Worm (Caenorhabditis elegans) whole organism, late embryonic: Measurements from ENCODE around the gene srh-4.

Experiments used
- C08G9.2 ChIP-seq: sonication (generic microtip); optimal IDR thresholded peaks from 2 replicates; lab custom pipeline; 2016; ENCODE audit warnings: mild to moderate bottlenecking, missing genetic modification characterization, moderate library complexity, missing compliant biosample characterization
- Y22D7AL.16 ChIP-seq: sonication (generic microtip); optimal IDR thresholded peaks from 2 replicates; lab custom pipeline; 2016; ENCODE audit warnings: missing genetic modification characterization, missing compliant biosample characterization
- ama-1 ChIP-seq: fragments of 150-350 bp; optimal IDR thresholded peaks from 2 replicates; lab custom pipeline; 2014
- ceh-14 ChIP-seq: sonication (generic microtip); optimal IDR thresholded peaks from 2 replicates; lab custom pipeline; 2016; ENCODE audit warnings: missing genotype, missing genetic modification characterization, missing compliant biosample characterization
- ceh-19 ChIP-seq: fragments of 200-800 bp; sonication (Bioruptor generic); optimal IDR thresholded peaks from 2 replicates; lab custom pipeline; 2018; ENCODE audit warnings: mild to moderate bottlenecking, missing genetic modification characterization, missing compliant biosample characterization
- ceh-2 ChIP-seq: sonication (generic microtip); optimal IDR thresholded peaks from 2 replicates; lab custom pipeline; 2016; ENCODE audit warnings: missing genotype, missing genetic modification characterization, missing compliant biosample characterization
- ceh-31 ChIP-seq: sonication (generic microtip); optimal IDR thresholded peaks from 2 replicates; lab custom pipeline; 2016; ENCODE audit warnings: missing genetic modification characterization, missing compliant biosample characterization
- ceh-6 ChIP-seq: fragments of 200-800 bp; sonication (Bioruptor generic); optimal IDR thresholded peaks from 2 replicates; lab custom pipeline; 2018; ENCODE audit warnings: mild to moderate bottlenecking, missing genetic modification characterization, missing compliant biosample characterization
- che-1 ChIP-seq: sonication (generic microtip); optimal IDR thresholded peaks from 2 replicates; lab custom pipeline; 2016; ENCODE audit warnings: mild to moderate bottlenecking, missing genetic modification characterization, missing compliant biosample characterization
- dve-1 ChIP-seq: sonication (generic microtip); optimal IDR thresholded peaks from 2 replicates; lab custom pipeline; 2017; ENCODE audit warnings: antibody characterized with exemption, mild to moderate bottlenecking, missing genetic modification characterization, missing compliant biosample characterization
- elt-2 ChIP-seq: sonication (generic microtip); optimal IDR thresholded peaks from 2 replicates; lab custom pipeline; 2016; ENCODE audit warnings: missing genetic modification reagents, missing genetic modification characterization, missing compliant biosample characterization
- fax-1 ChIP-seq: sonication (generic microtip); optimal IDR thresholded peaks from 2 replicates; lab custom pipeline; 2016; ENCODE audit warnings: missing genotype, missing genetic modification characterization, missing compliant biosample characterization
- fkh-10 ChIP-seq: fragments of 150-350 bp; optimal IDR thresholded peaks from 2 replicates; lab custom pipeline; 2014; ENCODE audit warnings: missing biosample characterization, missing genetic modification reagents, missing genetic modification characterization
- hlh-13 ChIP-seq: fragments of 200-800 bp; sonication (Bioruptor generic); optimal IDR thresholded peaks from 2 replicates; lab custom pipeline; 2018; ENCODE audit warnings: mild to moderate bottlenecking, missing genetic modification characterization, missing compliant biosample characterization
- hlh-15 ChIP-seq: sonication (generic microtip); optimal IDR thresholded peaks from 2 replicates; lab custom pipeline; 2016; ENCODE audit warnings: missing genetic modification characterization, missing compliant biosample characterization
- hlh-6 ChIP-seq: sonication (generic microtip); optimal IDR thresholded peaks from 2 replicates; lab custom pipeline; 2016; ENCODE audit warnings: missing genotype, missing genetic modification characterization, missing compliant biosample characterization
- lin-11 ChIP-seq: fragments of 200-800 bp; sonication (Bioruptor generic); optimal IDR thresholded peaks from 2 replicates; lab custom pipeline; 2018; ENCODE audit warnings: mild to moderate bottlenecking, missing genetic modification characterization, missing compliant biosample characterization
- mec-3 ChIP-seq: sonication (generic microtip); optimal IDR thresholded peaks from 2 replicates; lab custom pipeline; 2016; ENCODE audit warnings: borderline replicate concordance, missing genetic modification characterization, missing compliant biosample characterization
- nfya-1 ChIP-seq: sonication (generic microtip); optimal IDR thresholded peaks from 2 replicates; lab custom pipeline; 2017; ENCODE audit warnings: missing genetic modification characterization, mild to moderate bottlenecking, missing compliant biosample characterization, antibody characterized with exemption, moderate library complexity
- nhr-11 ChIP-seq: fragments of 150-350 bp; optimal IDR thresholded peaks from 2 replicates; lab custom pipeline; 2014; ENCODE audit warnings: missing biosample characterization, missing genetic modification characterization
- nhr-232 ChIP-seq: sonication (generic microtip); optimal IDR thresholded peaks from 2 replicates; lab custom pipeline; 2016; ENCODE audit warnings: missing genetic modification characterization, missing compliant biosample characterization
- npax-4 ChIP-seq: sonication (generic microtip); optimal IDR thresholded peaks from 2 replicates; lab custom pipeline; 2016; ENCODE audit warnings: missing genetic modification characterization, missing compliant biosample characterization
- odd-2 ChIP-seq: sonication (generic microtip); optimal IDR thresholded peaks from 2 replicates; lab custom pipeline; 2017; ENCODE audit warnings: antibody characterized with exemption, mild to moderate bottlenecking, missing genetic modification characterization, missing compliant biosample characterization
- pat-9 ChIP-seq: fragments of 200-800 bp; sonication (Bioruptor generic); optimal IDR thresholded peaks from 2 replicates; lab custom pipeline; 2018; ENCODE audit warnings: mild to moderate bottlenecking, missing genetic modification characterization, moderate library complexity, missing compliant biosample characterization
- pha-2 ChIP-seq: sonication (generic microtip); optimal IDR thresholded peaks from 2 replicates; lab custom pipeline; 2017; ENCODE audit warnings: mild to moderate bottlenecking, missing genetic modification characterization, missing compliant biosample characterization
- pqm-1 ChIP-seq: sonication (generic microtip); optimal IDR thresholded peaks from 2 replicates; lab custom pipeline; 2016; ENCODE audit warnings: missing genetic modification characterization, missing compliant biosample characterization
- pros-1 ChIP-seq: fragments of 150-350 bp; optimal IDR thresholded peaks from 2 replicates; lab custom pipeline; 2014; ENCODE audit warnings: missing biosample characterization, missing genetic modification reagents, missing genetic modification characterization
- rnt-1 ChIP-seq: sonication (generic microtip); optimal IDR thresholded peaks from 2 replicates; lab custom pipeline; 2016; ENCODE audit warnings: missing genetic modification characterization, missing compliant biosample characterization
- sdc-2 ChIP-seq: sonication (generic microtip); optimal IDR thresholded peaks from 2 replicates; lab custom pipeline; 2016; ENCODE audit warnings: missing genotype, missing genetic modification characterization, missing compliant biosample characterization
- sox-2 ChIP-seq: fragments of 200-800 bp; sonication (Bioruptor generic); IDR thresholded peaks from 2 replicates; pipeline ENCODE4 v1.3.6; 2022; ENCODE audit warnings: missing genetic modification reagents, missing genetic modification characterization, missing compliant biosample characterization
- syd-9 ChIP-seq: sonication (generic microtip); optimal IDR thresholded peaks from 2 replicates; lab custom pipeline; 2016; ENCODE audit warnings: mild to moderate bottlenecking, missing genetic modification characterization, moderate library complexity, missing compliant biosample characterization
- ttx-3 ChIP-seq: sonication (generic microtip); optimal IDR thresholded peaks from 2 replicates; lab custom pipeline; 2016; ENCODE audit warnings: missing genetic modification reagents, missing genetic modification characterization, missing compliant biosample characterization
- unc-3 ChIP-seq, 2 experiments: fragments of 200-800 bp in 1 of 2; sonication (Bioruptor generic) in 1 of 2; sonication (generic microtip) in 1 of 2; conservative IDR thresholded peaks in 1 of 2; optimal IDR thresholded peaks in 1 of 2; 2 replicates each; pipeline versions ENCODE4 v1.3.6 to Lab custom; 2016 to 2022; ENCODE audit warnings: missing compliant biosample characterization in 2 of 2, missing genetic modification characterization in 2 of 2, missing genetic modification reagents in 1 of 2
- unc-42 ChIP-seq: sonication (generic microtip); optimal IDR thresholded peaks from 2 replicates; lab custom pipeline; 2016; ENCODE audit warnings: missing genotype, missing genetic modification characterization, missing compliant biosample characterization
- zip-5 ChIP-seq: sonication (generic microtip); optimal IDR thresholded peaks from 2 replicates; lab custom pipeline; 2016; ENCODE audit warnings: missing genetic modification characterization, missing compliant biosample characterization

The srh-4 gene

ce11 chrV:3969664-3970063 is 40.6 kb upstream of the srh-4 start:
- TF ChIP-seq pat-9 (tag; lab: Kevin White, UChicago) (no peak), nhr-11 (tag; lab: Kevin White, UChicago) (no peak), dve-1 (tag; lab: Kevin White, UChicago) (no peak), pros-1 (tag; lab: Kevin White, UChicago) (no peak), sox-2 (no peak), ceh-31 (tag; lab: Kevin White, UChicago) (no peak), hlh-15 (tag; lab: Kevin White, UChicago) (no peak), nhr-232 (tag; lab: Kevin White, UChicago) (no peak), ttx-3 (tag; lab: Kevin White, UChicago) (no peak), zip-5 (tag; lab: Kevin White, UChicago) (no peak), ama-1 (lab: Kevin White, UChicago) (no peak), hlh-13 (GFP tag; lab: Kevin White, UChicago) (no peak)
- TF ChIP-seq, all 69 proteins: peak for 0

DNA sequence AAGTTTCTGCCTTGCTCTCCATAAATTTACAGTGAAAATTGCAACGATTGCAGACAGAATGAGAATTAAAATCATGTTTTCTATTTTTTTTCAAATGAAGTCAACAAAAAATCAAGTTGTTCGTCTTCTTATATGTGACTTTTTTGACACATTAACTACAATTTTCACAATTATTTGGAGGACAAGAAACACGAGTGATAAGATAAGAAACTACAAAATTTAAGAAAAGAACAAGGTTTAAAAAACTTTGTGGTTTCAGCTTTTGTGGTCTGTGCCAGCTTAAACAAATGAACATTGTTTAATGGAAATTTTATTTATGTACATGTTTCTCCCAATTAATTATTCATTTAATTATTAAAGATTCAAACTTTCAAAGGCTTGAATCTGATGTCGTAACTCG is 39.9 kb upstream of the srh-4 start, which contains the start of gene cyp-34A9:
Gene cyp-34A9, minus strand, starts transcription at position 131 of the 400 bp plus-strand sequence.
- TF ChIP-seq pha-2: no peak
- TF ChIP-seq elt-2: peak; percentile 2
- TF ChIP-seq pat-9 (tag; lab: Kevin White, UChicago): no peak
- TF ChIP-seq nhr-232 (tag; lab: Kevin White, UChicago): no peak
- TF ChIP-seq ceh-19 (GFP tag; lab: Kevin White, UChicago): no peak

ce11 chrV:3972846-3973245 is 37.4 kb upstream of the srh-4 start, which contains the start of gene cyp-34A10:
cyp-34A10 (minus strand) TSS chrV:3972991.
- TF ChIP-seq Y22D7AL.16 (tag; lab: Kevin White, UChicago): no peak
- no peak for TF ChIP-seq syd-9 (tag; lab: Kevin White, UChicago)
- no peak for TF ChIP-seq mec-3 (tag; lab: Kevin White, UChicago)
- no peak for TF ChIP-seq nhr-11 (tag; lab: Kevin White, UChicago)
- no peak for TF ChIP-seq fax-1 (tag; lab: Kevin White, UChicago)
- TF ChIP-seq hlh-6 (tag; lab: Kevin White, UChicago): no peak
- no peak for TF ChIP-seq lin-11 (tag; lab: Kevin White, UChicago)
- no peak for TF ChIP-seq rnt-1 (tag; lab: Kevin White, UChicago)
- no peak for TF ChIP-seq C08G9.2
- TF ChIP-seq unc-3 (GFP tag; conservative IDR thresholded peaks at IDR 0.05; lab: Robert Waterston, UW): no peak
- no peak for TF ChIP-seq unc-3 (tag; optimal IDR thresholded peaks at IDR 0.05; lab: Kevin White, UChicago)
- no peak for TF ChIP-seq sdc-2 (tag; lab: Kevin White, UChicago)
- TF ChIP-seq che-1: no peak

- TF ChIP-seq pqm-1 (tag; lab: Kevin White, UChicago) (no peak), odd-2 (tag; lab: Kevin White, UChicago) (no peak), fax-1 (tag; lab: Kevin White, UChicago) (no peak), unc-42 (tag; lab: Kevin White, UChicago) (no peak), ceh-2 (tag; lab: Kevin White, UChicago) (no peak), fkh-10 (GFP tag; lab: Kevin White, UChicago) (no peak), ama-1 (lab: Kevin White, UChicago) (no peak), ceh-6 (GFP tag; lab: Kevin White, UChicago) (no peak), npax-4 (tag; lab: Kevin White, UChicago) (no peak), ceh-14 (no peak), nfya-1 (tag; lab: Kevin White, UChicago) (no peak)
Measured at ce11 chrV:3974361-3974760, 35.9 kb upstream of the srh-4 start, which contains the start of gene str-82. str-82 (plus strand) TSS chrV:3974661.
